Fruit fly (Drosophila melanogaster): ENCODE measurements around the gene beat-VII.

Gene beat-VII

dm6 chr3R:26714109-26714576 is 32.4 kb upstream of the beat-VII start, which contains the start of gene amon (continued):
- TF ChIP-seq fd3F (GFP tag; optimal IDR thresholded peaks at IDR 0.05) (peak; percentile 99), pros (GFP tag; optimal IDR thresholded peaks at IDR 0.05) (peak; percentile 33), disco-r (GFP tag; optimal IDR thresholded peaks at IDR 0.05) (peak; percentile 97), CG17612 (GFP tag; IDR thresholded peaks at IDR 0.05) (peak; percentile 97), CG15696 (tag; optimal IDR thresholded peaks at IDR 0.05) (peak; percentile 84), shn (GFP tag; optimal IDR thresholded peaks at IDR 0.05) (peak; percentile 98), Bdp1 (GFP tag; optimal IDR thresholded peaks at IDR 0.05) (peak; percentile 93), CG15514 (GFP tag; optimal IDR thresholded peaks at IDR 0.05) (peak; percentile 96), sima (GFP tag; optimal IDR thresholded peaks at IDR 0.05) (peak; percentile 95), CG5180 (GFP tag; optimal IDR thresholded peaks at IDR 0.05) (peak; percentile 92), grn (GFP tag; optimal IDR thresholded peaks at IDR 0.05) (peak; percentile 89), pfk (GFP tag; optimal IDR thresholded peaks at IDR 0.05) (peak; percentile 68), Dip3 (GFP tag; optimal IDR thresholded peaks at IDR 0.05) (peak; percentile 98), CG6175 (GFP tag; IDR thresholded peaks at IDR 0.05) (peak; percentile 98), Hr78 (GFP tag; optimal IDR thresholded peaks at IDR 0.05) (peak in 1 of 2 experiments; percentile 74), sqz (GFP tag; optimal IDR thresholded peaks at IDR 0.05) (no peak), dmrt99B (tag; optimal IDR thresholded peaks at IDR 0.05) (peak; percentile 98), mam (GFP tag; optimal IDR thresholded peaks at IDR 0.05) (peak; percentile 100), nom (GFP tag; optimal IDR thresholded peaks at IDR 0.05) (peak; percentile 92), scrt (GFP tag; optimal IDR thresholded peaks at IDR 0.05) (peak; percentile 98), br (optimal IDR thresholded peaks at IDR 0.05) (no peak), kni (GFP tag; optimal IDR thresholded peaks at IDR 0.05) (peak; percentile 78), CG12236 (GFP tag; optimal IDR thresholded peaks at IDR 0.05) (peak; percentile 84), CG8765 (GFP tag; IDR thresholded peaks at IDR 0.05) (peak; percentile 93), crp (GFP tag; optimal IDR thresholded peaks at IDR 0.05) (peak in 1 of 2 experiments; percentile 74), CG32772 (GFP tag; IDR thresholded peaks at IDR 0.05) (peak; percentile 98), zen (tag; optimal IDR thresholded peaks at IDR 0.05) (peak; percentile 87), CG3065 (GFP tag; optimal IDR thresholded peaks at IDR 0.05) (peak; percentile 85), CG4282 (GFP tag; optimal IDR thresholded peaks at IDR 0.05) (peak; percentile 95), pum (GFP tag; optimal IDR thresholded peaks at IDR 0.05) (peak; percentile 98), CG13624 (GFP tag; optimal IDR thresholded peaks at IDR 0.05) (peak; percentile 99), CG4424 (GFP tag; optimal IDR thresholded peaks at IDR 0.05) (peak; percentile 98), CG17802 (tag; optimal IDR thresholded peaks at IDR 0.05) (peak; percentile 80), CG12659 (GFP tag; optimal IDR thresholded peaks at IDR 0.05) (peak; percentile 99), tna (GFP tag; IDR thresholded peaks at IDR 0.05; ENCODE audit: partially characterized antibody) (no peak), CG10565 (GFP tag; optimal IDR thresholded peaks at IDR 0.05) (peak; percentile 86), CG10959 (GFP tag; IDR thresholded peaks at IDR 0.05) (peak; percentile 81), dmrt11E (tag; optimal IDR thresholded peaks at IDR 0.05) (no peak), kah (GFP tag; optimal IDR thresholded peaks at IDR 0.05) (peak; percentile 90), ttk (GFP tag; IDR thresholded peaks at IDR 0.05) (peak; percentile 99), CG8281 (tag; optimal IDR thresholded peaks at IDR 0.05) (peak; percentile 90), CoRest (tag; optimal IDR thresholded peaks at IDR 0.05) (peak; percentile 97), org-1 (GFP tag; optimal IDR thresholded peaks at IDR 0.05) (peak; percentile 100), maf-S (GFP tag; optimal IDR thresholded peaks at IDR 0.05) (peak; percentile 99), luna (GFP tag; optimal IDR thresholded peaks at IDR 0.05) (peak; percentile 97), CG7786 (GFP tag; optimal IDR thresholded peaks at IDR 0.05) (peak; percentile 99), vfl (GFP tag; optimal IDR thresholded peaks at IDR 0.05) (peak; percentile 99), CG14050 (GFP tag; IDR thresholded peaks at IDR 0.05) (peak; percentile 98), ind (GFP tag; optimal IDR thresholded peaks at IDR 0.05) (peak; percentile 99), dysf (GFP tag; IDR thresholded peaks at IDR 0.05) (peak; percentile 99)
